Worm (Caenorhabditis elegans): ENCODE results near the gene F16G10.6.

DNA sequence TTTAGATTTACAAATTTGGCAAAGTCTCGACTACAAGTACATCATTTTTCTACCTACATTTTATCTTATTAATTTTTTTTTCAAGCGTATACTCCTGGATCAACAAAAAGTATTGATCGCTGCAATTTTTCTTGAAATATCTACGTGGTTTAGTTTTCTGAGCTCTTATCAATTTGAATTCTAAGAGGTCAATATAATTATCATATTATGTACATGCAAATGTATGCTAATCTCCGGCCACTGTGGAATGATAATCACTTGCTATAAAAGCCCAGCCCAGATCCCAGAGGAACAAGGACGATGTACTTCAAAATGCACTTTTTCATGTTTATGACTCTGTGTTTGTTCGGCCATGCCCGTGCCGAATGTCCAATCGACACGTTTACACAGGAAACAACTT lies 20.9 kb downstream of the F16G10.6 start, which contains the start of gene F43C11.1:
- TF ChIP-seq ref-1 (GFP tag; conservative IDR thresholded peaks at IDR 0.05) (no peak), flt-1 (GFP tag; IDR thresholded peaks at IDR 0.05) (no peak), cog-1 (tag; optimal IDR thresholded peaks at IDR 0.05) (no peak), ztf-29 (GFP tag; IDR thresholded peaks at IDR 0.05) (no peak), ztf-23 (GFP tag; IDR thresholded peaks at IDR 0.05) (no peak), T22C8.4 (GFP tag; IDR thresholded peaks at IDR 0.05) (no peak), tab-1 (GFP tag; IDR thresholded peaks at IDR 0.05) (no peak), klf-2 (GFP tag; conservative IDR thresholded peaks at IDR 0.05) (no peak), med-1 (GFP tag; optimal IDR thresholded peaks at IDR 0.05; ENCODE audit: insufficient read depth) (no peak)
